Worm (Caenorhabditis elegans): ENCODE data around the gene sas-4.

- TF ChIP-seq aptf-2 (GFP tag; conservative IDR thresholded peaks at IDR 0.05) (no peak), unc-62 (GFP tag; optimal IDR thresholded peaks at IDR 0.05) (no peak), ceh-100 (GFP tag; IDR thresholded peaks at IDR 0.05) (no peak), hrde-1 (tag; optimal IDR thresholded peaks at IDR 0.05; ENCODE audit: borderline replicate concordance) (no peak), K11D2.4 (GFP tag; IDR thresholded peaks at IDR 0.05) (no peak), egl-18 (GFP tag; IDR thresholded peaks at IDR 0.05) (no peak), mcd-1 (GFP tag; IDR thresholded peaks at IDR 0.05) (no peak), F37B4.10 (GFP tag; IDR thresholded peaks at IDR 0.05) (no peak), Y95B8A.8 (GFP tag; IDR thresholded peaks at IDR 0.05) (peak; percentile 79)
These were observed 7.5 kb upstream of the sas-4 start, which contains the start of gene ZC262.13 for ce11 chrIII:8325574-8326513.
